Worm (Caenorhabditis elegans): ENCODE results near the gene Y57G11C.499.

DNA sequence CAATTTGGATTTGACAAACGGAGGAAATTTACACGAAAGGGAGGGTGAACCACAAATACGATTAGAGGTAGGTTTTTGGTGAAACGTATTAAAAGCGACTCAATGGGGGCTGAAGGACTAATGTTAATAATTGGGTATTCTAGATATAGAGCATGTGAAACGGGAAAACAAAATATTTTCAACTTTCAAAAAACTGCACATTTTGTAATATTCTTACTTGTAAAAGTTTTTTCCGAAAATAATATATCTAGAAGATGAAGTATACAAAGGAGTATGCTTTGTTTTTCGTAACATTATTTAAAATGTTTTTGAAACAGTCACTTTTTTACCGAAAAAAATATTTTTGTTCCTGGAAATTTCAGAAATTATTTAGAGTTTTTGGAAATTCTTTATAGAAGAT lies 12.8 kb downstream of the Y57G11C.499 start:
- TF ChIP-seq ceh-28 (tag; optimal IDR thresholded peaks at IDR 0.05) (no peak), lsy-12 (tag; optimal IDR thresholded peaks at IDR 0.05) (no peak), nhr-11 (tag; optimal IDR thresholded peaks at IDR 0.05) (no peak), nhr-28 (tag; optimal IDR thresholded peaks at IDR 0.05) (no peak), aly-2 (tag; optimal IDR thresholded peaks at IDR 0.05) (no peak), elt-3 (tag; optimal IDR thresholded peaks at IDR 0.05) (no peak), ztf-11 (tag; optimal IDR thresholded peaks at IDR 0.05) (no peak), fos-1 (tag; optimal IDR thresholded peaks at IDR 0.05) (no peak), ztf-4 (tag; optimal IDR thresholded peaks at IDR 0.05) (no peak), tbx-2 (tag; optimal IDR thresholded peaks at IDR 0.05) (no peak)
